Worm (Caenorhabditis elegans) whole organism, late embryonic: Measurements from ENCODE around the gene srh-89.

Experiments used
- C08G9.2 ChIP-seq: sonication (generic microtip); optimal IDR thresholded peaks from 2 replicates; lab custom pipeline; 2016; ENCODE audit warnings: mild to moderate bottlenecking, missing genetic modification characterization, moderate library complexity, missing compliant biosample characterization
- F13H6.1 ChIP-seq: sonication (generic microtip); optimal IDR thresholded peaks from 2 replicates; lab custom pipeline; 2016; ENCODE audit warnings: missing genetic modification characterization, missing compliant biosample characterization
- K09A11.1 ChIP-seq: sonication (generic microtip); optimal IDR thresholded peaks from 2 replicates; lab custom pipeline; 2017; ENCODE audit warnings: antibody characterized with exemption, mild to moderate bottlenecking, missing genetic modification characterization, missing compliant biosample characterization; ENCODE audit not compliant: insufficient read depth
- T23F11.4 ChIP-seq: fragments of 200-800 bp; sonication (Bioruptor generic); optimal IDR thresholded peaks from 2 replicates; lab custom pipeline; 2018; ENCODE audit warnings: mild to moderate bottlenecking, missing genetic modification characterization, missing compliant biosample characterization
- Y22D7AL.16 ChIP-seq: sonication (generic microtip); optimal IDR thresholded peaks from 2 replicates; lab custom pipeline; 2016; ENCODE audit warnings: missing genetic modification characterization, missing compliant biosample characterization
- ahr-1 ChIP-seq: sonication (generic microtip); optimal IDR thresholded peaks from 2 replicates; lab custom pipeline; 2016; ENCODE audit warnings: missing genetic modification characterization, missing compliant biosample characterization
- ceh-30 ChIP-seq: fragments of 150-350 bp; optimal IDR thresholded peaks from 2 replicates; lab custom pipeline; 2014; ENCODE audit warnings: missing biosample characterization, missing genetic modification characterization
- ceh-31 ChIP-seq: sonication (generic microtip); optimal IDR thresholded peaks from 2 replicates; lab custom pipeline; 2016; ENCODE audit warnings: missing genetic modification characterization, missing compliant biosample characterization
- ceh-34 ChIP-seq: sonication (generic microtip); optimal IDR thresholded peaks from 2 replicates; lab custom pipeline; 2016; ENCODE audit warnings: mild to moderate bottlenecking, missing genetic modification characterization, missing compliant biosample characterization
- ceh-45 ChIP-seq: fragments of 200-800 bp; sonication (Bioruptor generic); IDR thresholded peaks from 2 replicates; pipeline ENCODE4 v1.3.6; 2022; ENCODE audit warnings: missing genetic modification reagents, missing genetic modification characterization, missing compliant biosample characterization
- ceh-6 ChIP-seq: fragments of 200-800 bp; sonication (Bioruptor generic); optimal IDR thresholded peaks from 2 replicates; lab custom pipeline; 2018; ENCODE audit warnings: mild to moderate bottlenecking, missing genetic modification characterization, missing compliant biosample characterization
- ceh-9 ChIP-seq: sonication (generic microtip); optimal IDR thresholded peaks from 2 replicates; lab custom pipeline; 2016; ENCODE audit warnings: mild to moderate bottlenecking, missing genetic modification characterization, inconsistent platforms, missing compliant biosample characterization
- che-1 ChIP-seq: sonication (generic microtip); optimal IDR thresholded peaks from 2 replicates; lab custom pipeline; 2016; ENCODE audit warnings: mild to moderate bottlenecking, missing genetic modification characterization, missing compliant biosample characterization
- elt-2 ChIP-seq: sonication (generic microtip); optimal IDR thresholded peaks from 2 replicates; lab custom pipeline; 2016; ENCODE audit warnings: missing genetic modification reagents, missing genetic modification characterization, missing compliant biosample characterization
- eyg-1 ChIP-seq: sonication (generic microtip); optimal IDR thresholded peaks from 2 replicates; lab custom pipeline; 2016; ENCODE audit warnings: missing genotype, missing genetic modification characterization, missing compliant biosample characterization
- fkh-10 ChIP-seq: fragments of 150-350 bp; optimal IDR thresholded peaks from 2 replicates; lab custom pipeline; 2014; ENCODE audit warnings: missing biosample characterization, missing genetic modification reagents, missing genetic modification characterization
- fkh-6 ChIP-seq: sonication (generic microtip); optimal IDR thresholded peaks from 2 replicates; lab custom pipeline; 2016; ENCODE audit warnings: missing genetic modification characterization, missing compliant biosample characterization
- gmeb-2 ChIP-seq: sonication (generic microtip); optimal IDR thresholded peaks from 2 replicates; lab custom pipeline; 2016; ENCODE audit warnings: missing genetic modification characterization, inconsistent platforms, missing compliant biosample characterization
- hlh-13 ChIP-seq: fragments of 200-800 bp; sonication (Bioruptor generic); optimal IDR thresholded peaks from 2 replicates; lab custom pipeline; 2018; ENCODE audit warnings: mild to moderate bottlenecking, missing genetic modification characterization, missing compliant biosample characterization
- hlh-30 ChIP-seq: sonication (generic microtip); optimal IDR thresholded peaks from 2 replicates; lab custom pipeline; 2017; ENCODE audit warnings: antibody characterized with exemption, missing genetic modification characterization, missing compliant biosample characterization; ENCODE audit not compliant: insufficient read depth
- hlh-6 ChIP-seq: sonication (generic microtip); optimal IDR thresholded peaks from 2 replicates; lab custom pipeline; 2016; ENCODE audit warnings: missing genotype, missing genetic modification characterization, missing compliant biosample characterization
- hlh-8 ChIP-seq: sonication (generic microtip); optimal IDR thresholded peaks from 2 replicates; lab custom pipeline; 2016; ENCODE audit warnings: missing genotype, missing genetic modification characterization, missing compliant biosample characterization
- lim-6 ChIP-seq: sonication (generic microtip); optimal IDR thresholded peaks from 2 replicates; lab custom pipeline; 2016; ENCODE audit warnings: missing genetic modification characterization, missing compliant biosample characterization
- lin-11 ChIP-seq: fragments of 200-800 bp; sonication (Bioruptor generic); optimal IDR thresholded peaks from 2 replicates; lab custom pipeline; 2018; ENCODE audit warnings: mild to moderate bottlenecking, missing genetic modification characterization, missing compliant biosample characterization
- madf-2 ChIP-seq: sonication (generic microtip); optimal IDR thresholded peaks from 2 replicates; lab custom pipeline; 2017; ENCODE audit warnings: missing genetic modification characterization, missing compliant biosample characterization
- nfya-1 ChIP-seq: sonication (generic microtip); optimal IDR thresholded peaks from 2 replicates; lab custom pipeline; 2017; ENCODE audit warnings: missing genetic modification characterization, mild to moderate bottlenecking, missing compliant biosample characterization, antibody characterized with exemption, moderate library complexity
- nhr-232 ChIP-seq: sonication (generic microtip); optimal IDR thresholded peaks from 2 replicates; lab custom pipeline; 2016; ENCODE audit warnings: missing genetic modification characterization, missing compliant biosample characterization
- npax-4 ChIP-seq: sonication (generic microtip); optimal IDR thresholded peaks from 2 replicates; lab custom pipeline; 2016; ENCODE audit warnings: missing genetic modification characterization, missing compliant biosample characterization
- pag-3 ChIP-seq: sonication (generic microtip); optimal IDR thresholded peaks from 2 replicates; lab custom pipeline; 2016; ENCODE audit warnings: missing compliant biosample characterization, missing genetic modification characterization, borderline replicate concordance
- pat-9 ChIP-seq: fragments of 200-800 bp; sonication (Bioruptor generic); optimal IDR thresholded peaks from 2 replicates; lab custom pipeline; 2018; ENCODE audit warnings: mild to moderate bottlenecking, missing genetic modification characterization, moderate library complexity, missing compliant biosample characterization
- pax-1 ChIP-seq: fragments of 150-350 bp; optimal IDR thresholded peaks from 2 replicates; lab custom pipeline; 2014; ENCODE audit warnings: missing biosample characterization, missing genetic modification characterization
- pqm-1 ChIP-seq: sonication (generic microtip); optimal IDR thresholded peaks from 2 replicates; lab custom pipeline; 2016; ENCODE audit warnings: missing genetic modification characterization, missing compliant biosample characterization
- ref-2 ChIP-seq: sonication (generic microtip); optimal IDR thresholded peaks from 2 replicates; lab custom pipeline; 2016; ENCODE audit warnings: missing genetic modification characterization, missing compliant biosample characterization
- rnt-1 ChIP-seq: sonication (generic microtip); optimal IDR thresholded peaks from 2 replicates; lab custom pipeline; 2016; ENCODE audit warnings: missing genetic modification characterization, missing compliant biosample characterization
- sdc-2 ChIP-seq: sonication (generic microtip); optimal IDR thresholded peaks from 2 replicates; lab custom pipeline; 2016; ENCODE audit warnings: missing genotype, missing genetic modification characterization, missing compliant biosample characterization
- sox-2 ChIP-seq: fragments of 200-800 bp; sonication (Bioruptor generic); IDR thresholded peaks from 2 replicates; pipeline ENCODE4 v1.3.6; 2022; ENCODE audit warnings: missing genetic modification reagents, missing genetic modification characterization, missing compliant biosample characterization
- sox-4 ChIP-seq: sonication (generic microtip); optimal IDR thresholded peaks from 2 replicates; lab custom pipeline; 2017; ENCODE audit warnings: mild to moderate bottlenecking, missing genetic modification characterization, inconsistent platforms, missing compliant biosample characterization
- ttx-3 ChIP-seq: sonication (generic microtip); optimal IDR thresholded peaks from 2 replicates; lab custom pipeline; 2016; ENCODE audit warnings: missing genetic modification reagents, missing genetic modification characterization, missing compliant biosample characterization
- unc-86 ChIP-seq: sonication (generic microtip); optimal IDR thresholded peaks from 2 replicates; lab custom pipeline; 2016; ENCODE audit warnings: missing genetic modification characterization, missing compliant biosample characterization
- ztf-16 ChIP-seq: sonication (generic microtip); optimal IDR thresholded peaks from 2 replicates; lab custom pipeline; 2017; ENCODE audit warnings: missing genetic modification characterization, missing compliant biosample characterization

The srh-89 gene

ce11 chrV:7424336-7424735 is 40.3 kb downstream of the srh-89 start, which contains the start of gene F18E3.10:
Gene F18E3.10, minus strand, starts transcription at chrV:7424436.
- TF ChIP-seq ceh-9 (no peak), T23F11.4 (GFP tag; lab: Kevin White, UChicago) (no peak), K09A11.1 (tag; lab: Kevin White, UChicago) (no peak), pqm-1 (tag; lab: Kevin White, UChicago) (no peak), ttx-3 (tag; lab: Kevin White, UChicago) (no peak), rnt-1 (no peak), hlh-6 (tag; lab: Kevin White, UChicago) (no peak)

- no peak for TF ChIP-seq rnt-1
- no peak for TF ChIP-seq F13H6.1 (tag; lab: Kevin White, UChicago)
- TF ChIP-seq pag-3 (tag; lab: Kevin White, UChicago): no peak
- no peak for TF ChIP-seq ttx-3 (tag; lab: Kevin White, UChicago)
- no peak for TF ChIP-seq fkh-10 (GFP tag; lab: Kevin White, UChicago)
- TF ChIP-seq npax-4: no peak
- no peak for TF ChIP-seq K09A11.1 (tag; lab: Kevin White, UChicago)
- TF ChIP-seq hlh-13 (GFP tag; lab: Kevin White, UChicago): no peak
- TF ChIP-seq ceh-9: no peak
- TF ChIP-seq ceh-6 (GFP tag; lab: Kevin White, UChicago): no peak
These were observed 44.4 kb downstream of the srh-89 start, which contains the start of gene srxa-4 for ce11 chrV:7420162-7420561. Gene srxa-4, plus strand, starts transcription at chrV:7420462.

ce11 chrV:7417018-7417716 is 47.4 kb downstream of the srh-89 start, which contains the start of gene srw-67:
Gene srw-67, plus strand, starts transcription at chrV:7417660.
- TF ChIP-seq pat-9 (tag; lab: Kevin White, UChicago) (no peak), che-1 (tag; lab: Kevin White, UChicago) (no peak), nfya-1 (no peak), C08G9.2 (tag; lab: Kevin White, UChicago) (no peak), sdc-2 (tag; lab: Kevin White, UChicago) (no peak), ztf-16 (tag; lab: Kevin White, UChicago) (no peak), F13H6.1 (tag; lab: Kevin White, UChicago) (no peak), sox-4 (tag; lab: Kevin White, UChicago) (no peak), ahr-1 (tag; lab: Kevin White, UChicago) (no peak), hlh-8 (tag; lab: Kevin White, UChicago) (no peak), ref-2 (no peak), Y22D7AL.16 (no peak), sox-2 (GFP tag; lab: Robert Waterston, UW) (no peak), eyg-1 (tag; lab: Kevin White, UChicago) (no peak), hlh-30 (tag; lab: Kevin White, UChicago) (no peak)

- TF ChIP-seq ceh-30 (no peak), nfya-1 (no peak), ceh-31 (tag; lab: Kevin White, UChicago) (no peak), sox-4 (tag; lab: Kevin White, UChicago) (no peak), ceh-34 (tag; lab: Kevin White, UChicago) (no peak), fkh-6 (tag; lab: Kevin White, UChicago) (no peak), hlh-8 (tag; lab: Kevin White, UChicago) (no peak), pax-1 (no peak), lim-6 (no peak), elt-2 (no peak), rnt-1 (no peak), ceh-45 (no peak), lin-11 (tag; lab: Kevin White, UChicago) (no peak), unc-86 (no peak), nhr-232 (tag; lab: Kevin White, UChicago) (no peak), eyg-1 (tag; lab: Kevin White, UChicago) (no peak), gmeb-2 (tag; lab: Kevin White, UChicago) (no peak), madf-2 (tag; lab: Kevin White, UChicago) (no peak), hlh-13 (GFP tag; lab: Kevin White, UChicago) (no peak)
These were observed 48.0 kb downstream of the srh-89 start for ce11 chrV:7416569-7416968.
